Worm (Caenorhabditis elegans) whole organism, L4/young adult: Measurements from ENCODE around the gene F46G11.4.

Experiments used
- W03F9.2 ChIP-seq: fragments of 150-350 bp; optimal IDR thresholded peaks from 2 replicates; lab custom pipeline; 2014; ENCODE audit warnings: missing biosample characterization, missing genetic modification characterization
- him-1 ChIP-seq: sonication (generic microtip); optimal IDR thresholded peaks from 2 replicates; lab custom pipeline; 2016; ENCODE audit warnings: missing genotype, missing genetic modification reagents, missing genetic modification characterization, missing compliant biosample characterization

DNA sequence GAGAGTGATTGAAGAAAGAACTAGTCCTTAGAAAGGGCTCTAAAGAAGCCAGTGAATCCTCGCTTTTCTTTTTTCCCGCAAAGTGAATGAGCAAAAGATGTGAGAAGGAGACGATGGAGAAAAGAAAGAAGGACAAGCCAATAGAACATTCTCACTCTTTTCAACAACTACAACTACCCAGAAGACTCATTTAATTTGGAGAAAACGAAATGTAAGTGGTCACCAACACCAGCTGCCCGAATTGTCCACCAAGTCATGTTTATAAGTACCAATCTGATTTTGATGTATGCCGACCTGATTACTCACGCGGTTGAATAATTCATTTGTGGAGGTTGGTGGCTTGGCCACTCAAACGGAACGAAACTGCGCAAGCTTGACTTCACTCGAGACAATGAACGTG lies 4.0 kb upstream of the F46G11.4 start:
- TF ChIP-seq W03F9.2 (tag; lab: Kevin White, UChicago) (no peak), him-1 (tag; lab: Kevin White, UChicago) (no peak)
